Fruit fly (Drosophila melanogaster) whole organism, prepupa: ENCODE data around the gene CG6055.

ENCODE experiments used
- CG6792 ChIP-seq: fragments of 200-800 bp; sonication (Bioruptor generic); optimal IDR thresholded peaks from 3 replicates; lab custom pipeline; 2016; ENCODE audit warnings: missing biosample characterization, missing genetic modification characterization
- Gug ChIP-seq: fragments of 200-800 bp; sonication (Bioruptor generic); IDR thresholded peaks from 2 replicates; pipeline ENCODE4 v1.3.6; 2022; ENCODE audit warnings: missing biosample characterization, missing genetic modification characterization
- OdsH ChIP-seq: fragments of 200-800 bp; sonication (Bioruptor generic); optimal IDR thresholded peaks from 3 replicates; lab custom pipeline; 2016; ENCODE audit warnings: missing biosample characterization, missing genetic modification characterization
- eg ChIP-seq: fragments of 200-800 bp; sonication (Bioruptor generic); IDR thresholded peaks from 3 replicates; pipeline ENCODE4 v1.3.6; 2022; ENCODE audit warnings: missing biosample characterization, missing genetic modification characterization
- ss ChIP-seq, 2 experiments: fragments of 200-800 bp; sonication (Bioruptor generic); optimal IDR thresholded peaks; 2 replicates in 1 of 2; 3 replicates in 1 of 2; lab custom pipeline; 2017 to 2018; ENCODE audit warnings: mild to moderate bottlenecking in 2 of 2, missing biosample characterization in 2 of 2, missing genetic modification characterization in 2 of 2, moderate library complexity in 1 of 2

dm6 chr2L:7518896-7519295 is 52.6 kb downstream of the CG6055 start:
- TF ChIP-seq eg (GFP tag; lab: Robert Waterston, UW): no peak
- no peak for TF ChIP-seq ss (GFP tag; optimal IDR thresholded peaks at IDR 0.05; lab: Kevin White, UChicago)
- TF ChIP-seq OdsH: no peak
- TF ChIP-seq Gug (GFP tag; lab: Robert Waterston, UW): no peak
- TF ChIP-seq CG6792 (GFP tag; lab: Kevin White, UChicago): no peak
